Worm (Caenorhabditis elegans) whole organism, mixed stage, embryonic: Measurements from ENCODE around the gene aqp-1.

ENCODE experiments used
- M03D4.4 ChIP-seq: sonication (generic microtip); optimal IDR thresholded peaks from 2 replicates; lab custom pipeline; 2017; ENCODE audit warnings: mild to moderate bottlenecking, missing genetic modification characterization, missing compliant biosample characterization
- bed-3 ChIP-seq: fragments of 200-800 bp; sonication (Bioruptor generic); optimal IDR thresholded peaks from 3 replicates; lab custom pipeline; 2018; ENCODE audit warnings: mild to moderate bottlenecking, missing genetic modification characterization, moderate library complexity, missing compliant biosample characterization
- blmp-1 ChIP-seq: fragments of 150-350 bp; optimal IDR thresholded peaks from 2 replicates; lab custom pipeline; 2014; ENCODE audit warnings: missing biosample characterization, missing genetic modification characterization
- ceh-39 ChIP-seq: fragments of 150-350 bp; optimal IDR thresholded peaks from 2 replicates; lab custom pipeline; 2014; ENCODE audit warnings: missing biosample characterization, missing genetic modification characterization
- ceh-43 ChIP-seq: fragments of 200-800 bp; sonication (Bioruptor generic); optimal IDR thresholded peaks from 2 replicates; lab custom pipeline; 2018; ENCODE audit warnings: mild to moderate bottlenecking, missing genetic modification characterization, moderate library complexity, missing compliant biosample characterization
- ceh-83 ChIP-seq: fragments of 200-800 bp; sonication (Bioruptor generic); optimal IDR thresholded peaks from 2 replicates; lab custom pipeline; 2018; ENCODE audit warnings: mild to moderate bottlenecking, missing genetic modification characterization, missing compliant biosample characterization
- ces-1 ChIP-seq: fragments of 150-350 bp; optimal IDR thresholded peaks from 2 replicates; lab custom pipeline; 2014; ENCODE audit warnings: missing biosample characterization, missing genetic modification reagents, missing genetic modification characterization
- cnd-1 ChIP-seq: fragments of 200-800 bp; sonication (Bioruptor generic); optimal IDR thresholded peaks from 2 replicates; lab custom pipeline; 2018; ENCODE audit warnings: mild to moderate bottlenecking, missing genetic modification characterization, missing compliant biosample characterization
- drap-1 ChIP-seq: fragments of 200-800 bp; sonication (Bioruptor generic); optimal IDR thresholded peaks from 3 replicates; lab custom pipeline; 2018; ENCODE audit warnings: mild to moderate bottlenecking, missing genetic modification characterization, missing compliant biosample characterization
- elt-1 ChIP-seq: sonication (generic microtip); optimal IDR thresholded peaks from 2 replicates; lab custom pipeline; 2017; ENCODE audit warnings: missing genetic modification characterization, mild to moderate bottlenecking, missing compliant biosample characterization, antibody characterized with exemption, moderate library complexity, borderline replicate concordance; ENCODE audit not compliant: insufficient read depth
- elt-3 ChIP-seq: fragments of 150-350 bp; optimal IDR thresholded peaks from 2 replicates; lab custom pipeline; 2014; ENCODE audit warnings: missing biosample characterization, missing genetic modification characterization
- flh-1 ChIP-seq: fragments of 200-800 bp; sonication (Bioruptor generic); optimal IDR thresholded peaks from 2 replicates; lab custom pipeline; 2018; ENCODE audit warnings: mild to moderate bottlenecking, missing genetic modification characterization, moderate library complexity, missing compliant biosample characterization
- hlh-1 ChIP-seq: fragments of 150-350 bp; optimal IDR thresholded peaks from 2 replicates; lab custom pipeline; 2014; ENCODE audit warnings: missing biosample characterization, missing genetic modification reagents, missing genetic modification characterization
- lin-13 ChIP-seq: fragments of 150-350 bp; optimal IDR thresholded peaks from 2 replicates; lab custom pipeline; 2014; ENCODE audit warnings: missing biosample characterization, missing genetic modification characterization
- lin-32 ChIP-seq: fragments of 200-800 bp; sonication (Bioruptor generic); optimal IDR thresholded peaks from 2 replicates; lab custom pipeline; 2018; ENCODE audit warnings: mild to moderate bottlenecking, missing genetic modification characterization, missing compliant biosample characterization
- lsy-2 ChIP-seq: fragments of 150-350 bp; optimal IDR thresholded peaks from 2 replicates; lab custom pipeline; 2014; ENCODE audit warnings: missing biosample characterization, missing genetic modification characterization
- mab-5 ChIP-seq: fragments of 150-350 bp; optimal IDR thresholded peaks from 2 replicates; lab custom pipeline; 2014; ENCODE audit warnings: missing biosample characterization, missing genetic modification characterization
- mep-1 ChIP-seq: fragments of 150-350 bp; optimal IDR thresholded peaks from 2 replicates; lab custom pipeline; 2017; ENCODE audit warnings: missing biosample characterization, missing genetic modification reagents, missing genetic modification characterization, inconsistent platforms
- mls-2 ChIP-seq: sonication (generic microtip); optimal IDR thresholded peaks from 2 replicates; lab custom pipeline; 2016; ENCODE audit warnings: mild to moderate bottlenecking, missing genetic modification characterization, moderate library complexity, missing compliant biosample characterization
- nhr-12 ChIP-seq: fragments of 150-350 bp; optimal IDR thresholded peaks from 2 replicates; lab custom pipeline; 2014; ENCODE audit warnings: missing biosample characterization, missing genetic modification characterization
- nhr-2 ChIP-seq: fragments of 150-350 bp; optimal IDR thresholded peaks from 2 replicates; lab custom pipeline; 2014; ENCODE audit warnings: missing biosample characterization, missing genetic modification characterization
- nhr-237 ChIP-seq: fragments of 150-350 bp; optimal IDR thresholded peaks from 2 replicates; lab custom pipeline; 2014; ENCODE audit warnings: missing biosample characterization, missing genetic modification characterization
- nhr-28 ChIP-seq: fragments of 150-350 bp; optimal IDR thresholded peaks from 2 replicates; lab custom pipeline; 2014; ENCODE audit warnings: missing biosample characterization, missing genetic modification characterization
- nhr-76 ChIP-seq: sonication (generic microtip); optimal IDR thresholded peaks from 2 replicates; lab custom pipeline; 2017; ENCODE audit warnings: missing biosample characterization, missing genetic modification characterization
- pha-4 ChIP-seq: fragments of 150-350 bp; optimal IDR thresholded peaks from 2 replicates; lab custom pipeline; 2018; ENCODE audit warnings: missing biosample characterization, missing genetic modification reagents, missing genetic modification characterization
- sem-2 ChIP-seq: fragments of 200-800 bp; sonication (Bioruptor generic); optimal IDR thresholded peaks from 2 replicates; lab custom pipeline; 2018; ENCODE audit warnings: mild to moderate bottlenecking, missing genetic modification characterization, missing compliant biosample characterization
- snpc-4 ChIP-seq: fragments of 150-350 bp; optimal IDR thresholded peaks from 2 replicates; lab custom pipeline; 2014; ENCODE audit warnings: missing biosample characterization, missing genetic modification characterization
- sptf-1 ChIP-seq: sonication (generic microtip); optimal IDR thresholded peaks from 2 replicates; lab custom pipeline; 2017; ENCODE audit warnings: mild to moderate bottlenecking, missing genetic modification characterization, moderate library complexity, missing compliant biosample characterization
- tbx-8 ChIP-seq: fragments of 200-800 bp; sonication (Bioruptor generic); optimal IDR thresholded peaks from 2 replicates; lab custom pipeline; 2018; ENCODE audit warnings: mild to moderate bottlenecking, missing genetic modification characterization, moderate library complexity, missing compliant biosample characterization
- unc-120 ChIP-seq: sonication (generic microtip); optimal IDR thresholded peaks from 2 replicates; lab custom pipeline; 2017; ENCODE audit warnings: missing genetic modification characterization, missing compliant biosample characterization; ENCODE audit not compliant: poor library complexity, severe bottlenecking
- unc-39 ChIP-seq: fragments of 150-350 bp; optimal IDR thresholded peaks from 2 replicates; lab custom pipeline; 2014; ENCODE audit warnings: missing biosample characterization, missing genetic modification characterization
- unc-62 ChIP-seq: fragments of 150-350 bp; optimal IDR thresholded peaks from 2 replicates; lab custom pipeline; 2014; ENCODE audit warnings: missing biosample characterization, missing genetic modification reagents, missing genetic modification characterization
- zip-8 ChIP-seq: fragments of 150-350 bp; optimal IDR thresholded peaks from 2 replicates; lab custom pipeline; 2014; ENCODE audit warnings: missing biosample characterization, missing genetic modification characterization
- ztf-11 ChIP-seq: fragments of 150-350 bp; optimal IDR thresholded peaks from 2 replicates; lab custom pipeline; 2014; ENCODE audit warnings: missing biosample characterization, missing genetic modification characterization

aqp-1 gene

ce11 chrII:7228646-7229200 lies 9.4 kb downstream of the aqp-1 start, which contains the start of gene F32A5.4:
Gene F32A5.4 (plus strand): TSS chrII:7229150.
- TF ChIP-seq ceh-43 (GFP tag; lab: Kevin White, UChicago) (no peak), lin-32 (GFP tag; lab: Kevin White, UChicago) (no peak), ztf-11 (no peak), elt-3 (no peak), pha-4 (tag; lab: Kevin White, UChicago) (no peak), unc-62 (GFP tag; lab: Kevin White, UChicago) (no peak), nhr-76 (tag; lab: Kevin White, UChicago) (no peak), flh-1 (GFP tag; lab: Kevin White, UChicago) (no peak), cnd-1 (tag; lab: Kevin White, UChicago) (no peak), nhr-12 (tag; lab: Kevin White, UChicago) (no peak), unc-120 (tag; lab: Kevin White, UChicago) (no peak), unc-39 (tag; lab: Kevin White, UChicago) (no peak), lsy-2 (tag; lab: Kevin White, UChicago) (no peak), lin-13 (tag; lab: Kevin White, UChicago) (no peak), nhr-28 (no peak)

DNA sequence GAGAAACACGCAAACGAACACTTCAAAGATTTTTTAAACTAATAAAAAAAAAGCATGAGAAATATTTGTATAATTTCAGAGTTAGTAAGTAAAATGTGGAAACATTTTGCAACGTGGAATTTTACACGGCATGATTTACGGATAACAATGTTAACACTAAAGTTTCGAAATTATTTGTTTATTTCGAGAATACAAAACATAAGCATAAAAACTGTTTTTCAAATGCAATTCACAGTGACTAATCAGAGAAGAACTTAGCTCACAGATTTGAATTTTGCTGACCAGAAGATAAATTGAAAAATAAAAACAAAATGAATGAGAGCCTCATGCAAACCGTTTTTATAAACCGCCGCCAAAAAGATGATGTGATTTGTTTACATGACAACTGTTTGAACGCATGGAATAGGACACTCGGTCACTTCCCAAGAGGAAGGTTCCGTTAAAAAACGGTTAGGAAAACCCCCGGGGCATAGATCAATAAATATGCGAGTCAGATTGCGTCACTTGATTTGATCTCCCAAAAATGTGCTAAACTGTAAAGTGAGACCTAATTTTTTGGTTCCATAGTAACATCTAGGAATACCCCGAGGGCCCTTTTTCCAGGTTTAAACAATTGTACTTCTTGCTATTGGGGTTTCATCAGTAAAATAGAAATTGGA lies 12.2 kb downstream of the aqp-1 start, which contains the start of gene clh-3:
Gene clh-3 (minus strand): TSS at position 51 of the 659 bp plus-strand sequence.
- TF ChIP-seq sptf-1 (tag; lab: Kevin White, UChicago) (no peak), elt-1 (no peak), mls-2 (tag; lab: Kevin White, UChicago) (no peak), cnd-1 (tag; lab: Kevin White, UChicago) (no peak), nhr-76 (tag; lab: Kevin White, UChicago) (no peak), flh-1 (GFP tag; lab: Kevin White, UChicago) (no peak), nhr-28 (no peak), nhr-12 (tag; lab: Kevin White, UChicago) (no peak), lin-13 (tag; lab: Kevin White, UChicago) (no peak), blmp-1 (tag; lab: Kevin White, UChicago) (no peak), nhr-2 (no peak), lsy-2 (tag; lab: Kevin White, UChicago) (no peak), tbx-8 (GFP tag; lab: Kevin White, UChicago) (no peak)

ce11 chrII:7224074-7224473 lies 14.1 kb downstream of the aqp-1 start:
- TF ChIP-seq sptf-1 (tag; lab: Kevin White, UChicago): no peak
- TF ChIP-seq mab-5 (tag; lab: Kevin White, UChicago): no peak
- no peak for TF ChIP-seq nhr-76 (tag; lab: Kevin White, UChicago)
- TF ChIP-seq blmp-1 (tag; lab: Kevin White, UChicago): no peak
- no peak for TF ChIP-seq nhr-12 (tag; lab: Kevin White, UChicago)
- TF ChIP-seq unc-120 (tag; lab: Kevin White, UChicago): no peak
- TF ChIP-seq hlh-1: no peak

DNA sequence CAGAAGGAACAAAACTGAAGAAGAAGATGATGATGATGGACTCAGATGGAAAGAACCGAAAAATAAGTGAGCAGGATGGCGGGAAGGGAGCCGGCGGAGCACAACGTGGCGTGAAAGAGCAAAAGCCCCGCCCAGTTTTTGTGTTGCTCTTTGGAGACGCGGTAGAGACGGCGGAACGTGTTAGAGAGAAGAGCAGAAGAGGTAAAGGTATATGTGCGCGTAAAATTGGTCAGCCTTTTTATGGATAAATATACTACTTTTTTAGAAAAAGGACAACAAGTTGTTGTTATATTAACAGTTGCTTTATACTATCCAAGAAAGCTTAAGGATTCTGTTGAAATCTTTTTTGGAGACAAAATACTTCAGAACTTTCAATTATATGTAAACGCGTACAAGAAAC lies 21.1 kb downstream of the aqp-1 start, which contains the start of gene E04F6.10:
Gene E04F6.10 (minus strand): TSS at position 101 of the 400 bp plus-strand sequence.
- no peak for TF ChIP-seq sptf-1 (tag; lab: Kevin White, UChicago)
- TF ChIP-seq lin-13 (tag; lab: Kevin White, UChicago): no peak
- no peak for TF ChIP-seq ceh-39 (tag; lab: Kevin White, UChicago)
- no peak for TF ChIP-seq nhr-237 (tag; lab: Kevin White, UChicago)
- TF ChIP-seq unc-62 (GFP tag; lab: Kevin White, UChicago): no peak
- TF ChIP-seq ceh-83 (GFP tag; lab: Kevin White, UChicago): no peak
- no peak for TF ChIP-seq nhr-2
- TF ChIP-seq mep-1 (tag; lab: Kevin White, UChicago): no peak
- TF ChIP-seq elt-3: no peak
- no peak for TF ChIP-seq nhr-76 (tag; lab: Kevin White, UChicago)
- TF ChIP-seq ztf-11: no peak
- TF ChIP-seq elt-1: no peak
- TF ChIP-seq lsy-2 (tag; lab: Kevin White, UChicago): no peak
- TF ChIP-seq tbx-8 (GFP tag; lab: Kevin White, UChicago): no peak
- no peak for TF ChIP-seq snpc-4
- no peak for TF ChIP-seq pha-4 (tag; lab: Kevin White, UChicago)
- no peak for TF ChIP-seq zip-8 (tag; lab: Kevin White, UChicago)

- TF ChIP-seq mep-1 (tag; lab: Kevin White, UChicago) (no peak), sem-2 (GFP tag; lab: Kevin White, UChicago) (no peak), flh-1 (GFP tag; lab: Kevin White, UChicago) (no peak), unc-39 (tag; lab: Kevin White, UChicago) (no peak), M03D4.4 (no peak), mab-5 (tag; lab: Kevin White, UChicago) (no peak), zip-8 (tag; lab: Kevin White, UChicago) (no peak), tbx-8 (GFP tag; lab: Kevin White, UChicago) (no peak), ceh-43 (GFP tag; lab: Kevin White, UChicago) (no peak), bed-3 (GFP tag; lab: Kevin White, UChicago) (no peak), lin-13 (tag; lab: Kevin White, UChicago) (no peak), ces-1 (no peak), ztf-11 (no peak), cnd-1 (tag; lab: Kevin White, UChicago) (no peak), unc-62 (GFP tag; lab: Kevin White, UChicago) (no peak), nhr-12 (tag; lab: Kevin White, UChicago) (no peak), ceh-39 (tag; lab: Kevin White, UChicago) (no peak), nhr-2 (no peak), drap-1 (GFP tag; lab: Kevin White, UChicago) (no peak), nhr-237 (tag; lab: Kevin White, UChicago) (no peak)
- TF ChIP-seq, all 35 proteins: peak for 0
Observed at ce11 chrII:7212059-7212458, 26.1 kb downstream of the aqp-1 start, which contains the start of gene E04F6.9. Gene E04F6.9 (minus strand): TSS chrII:7212159.
